Worm (Caenorhabditis elegans): ENCODE results near the gene T09A5.4.

ce11 chrII:7855619-7856018 lies 9.6 kb downstream of the T09A5.4 start, which contains the start of gene mdmh-35:
- TF ChIP-seq zip-4 (GFP tag; optimal IDR thresholded peaks at IDR 0.05): no peak
- TF ChIP-seq dpl-1 (GFP tag; optimal IDR thresholded peaks at IDR 0.05): no peak
